Fruit fly (Drosophila melanogaster) whole organism: Measurements from ENCODE around the gene CG6873.

Experiments
- CG8478 ChIP-seq: fragments of >200 bp; optimal IDR thresholded peaks from 2 replicates; lab custom pipeline; 2018; ENCODE audit warnings: inconsistent platforms
- Dll ChIP-seq: fragments of >200 bp; optimal IDR thresholded peaks from 2 replicates; lab custom pipeline; 2017
- EcR ChIP-seq, 2 experiments: fragments of >200 bp; optimal IDR thresholded peaks; 2 replicates each; lab custom pipeline; 2017; ENCODE audit warnings: missing biosample characterization in 2 of 2, missing genetic modification characterization in 2 of 2, missing genetic modification reagents in 2 of 2
- pan ChIP-seq: fragments of >200 bp; optimal IDR thresholded peaks from 2 replicates; lab custom pipeline; 2017
- psq ChIP-seq: fragments of >200 bp; optimal IDR thresholded peaks from 2 replicates; lab custom pipeline; 2017
- usp ChIP-seq: fragments of >200 bp; optimal IDR thresholded peaks from 2 replicates; lab custom pipeline; 2017; ENCODE audit warnings: missing biosample characterization, missing genetic modification characterization, mixed read lengths

DNA sequence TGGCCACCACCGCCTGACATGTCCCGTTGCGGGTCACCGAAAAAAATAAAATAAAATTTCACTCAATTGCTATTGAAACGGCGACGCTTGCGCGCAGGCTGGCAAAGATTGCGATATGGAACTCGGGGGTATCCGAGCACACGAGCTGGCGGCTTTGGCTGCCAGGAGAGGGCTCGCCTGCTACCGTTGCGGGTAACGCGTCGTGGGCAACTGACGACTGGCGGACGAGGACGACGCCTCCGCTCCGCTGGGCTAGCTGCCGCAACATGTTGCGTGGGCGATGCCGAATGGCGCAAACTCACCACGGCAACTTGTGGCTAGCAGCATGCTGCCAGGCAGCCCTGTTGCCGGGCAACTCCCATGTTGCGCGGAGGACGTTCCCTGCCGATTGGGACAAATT is 34.1 kb upstream of the CG6873 start, which contains the start of gene CCKLR-17D3:
- TF ChIP-seq pan, result no peak
- no peak for TF ChIP-seq Dll (lab: Kevin White, UChicago)
- no peak for TF ChIP-seq EcR (GFP tag; optimal IDR thresholded peaks at IDR 0.05; lab: Kevin White, UChicago)
- no peak for TF ChIP-seq CG8478 (lab: Kevin White, UChicago)
- TF ChIP-seq psq (lab: Kevin White, UChicago), result no peak
- TF ChIP-seq usp (GFP tag; lab: Kevin White, UChicago), result no peak
